In genomic region chrII:8956896-8957295, ce11 we compare ENCODE assay signal across 3 worm cellular contexts.
TF ChIP-seq lines count a peak whose summit lies in the region.

No protein-coding gene starts in this region.

TF ChIP-seq in whole organism, L1 larva, 84 proteins besides CTCF, POLR2A, EP300 and RAD21:
- TF ChIP-seq lin-14 (GFP tag; optimal IDR thresholded peaks at IDR 0.05; lab: Kevin White, UChicago), result peak; percentile 61
- peak; percentile 6 for TF ChIP-seq ces-1 (GFP tag; optimal IDR thresholded peaks at IDR 0.05; lab: Kevin White, UChicago)
- no peak for TF ChIP-seq jun-1 (tag; optimal IDR thresholded peaks at IDR 0.05; lab: Kevin White, UChicago)
- no peak for TF ChIP-seq dpl-1 (GFP tag; optimal IDR thresholded peaks at IDR 0.05; lab: Kevin White, UChicago)
- peak; percentile 3 for TF ChIP-seq nhr-47 (tag; optimal IDR thresholded peaks at IDR 0.05; lab: Kevin White, UChicago)

TF ChIP-seq in whole organism, late embryonic, 69 proteins besides CTCF, POLR2A, EP300 and RAD21:
- TF ChIP-seq ceh-22 (tag; optimal IDR thresholded peaks at IDR 0.05; lab: Kevin White, UChicago), result no peak
- no peak for TF ChIP-seq hlh-13 (GFP tag; optimal IDR thresholded peaks at IDR 0.05; lab: Kevin White, UChicago)
- peak; percentile 9 for TF ChIP-seq ceh-14 (tag; optimal IDR thresholded peaks at IDR 0.05; lab: Kevin White, UChicago)
- TF ChIP-seq unc-42 (tag; optimal IDR thresholded peaks at IDR 0.05; lab: Kevin White, UChicago), result peak; percentile 95
- TF ChIP-seq odd-2 (tag; optimal IDR thresholded peaks at IDR 0.05; lab: Kevin White, UChicago), result no peak
- no peak for TF ChIP-seq dve-1 (tag; optimal IDR thresholded peaks at IDR 0.05; lab: Kevin White, UChicago)
- TF ChIP-seq nhr-232 (tag; optimal IDR thresholded peaks at IDR 0.05; lab: Kevin White, UChicago), result no peak
- TF ChIP-seq ceh-45 (GFP tag; IDR thresholded peaks at IDR 0.05; lab: Robert Waterston, UW), result no peak
- no peak for TF ChIP-seq pat-9 (tag; optimal IDR thresholded peaks at IDR 0.05; lab: Kevin White, UChicago)
- TF ChIP-seq unc-86 (tag; optimal IDR thresholded peaks at IDR 0.05; lab: Kevin White, UChicago), result no peak
- no peak for TF ChIP-seq ztf-16 (tag; optimal IDR thresholded peaks at IDR 0.05; lab: Kevin White, UChicago)
- TF ChIP-seq C08G9.2 (tag; optimal IDR thresholded peaks at IDR 0.05; lab: Kevin White, UChicago), result no peak
- no peak for TF ChIP-seq ttx-3 (tag; optimal IDR thresholded peaks at IDR 0.05; lab: Kevin White, UChicago)
- TF ChIP-seq K09A11.1 (tag; optimal IDR thresholded peaks at IDR 0.05; lab: Kevin White, UChicago; ENCODE audit: insufficient read depth), result no peak

TF ChIP-seq in whole organism, mixed stage, embryonic, 35 proteins besides CTCF, POLR2A, EP300 and RAD21:
- TF ChIP-seq ces-1 (GFP tag; optimal IDR thresholded peaks at IDR 0.05; lab: Kevin White, UChicago) (peak; percentile 94), M03D4.4 (tag; optimal IDR thresholded peaks at IDR 0.05; lab: Kevin White, UChicago) (no peak)
